Fruit fly (Drosophila melanogaster) whole organism, adult: ENCODE results near the gene Fie.
A peak's percentile ranks its signal among the peaks of the same experiment; 100 is the strongest.

ENCODE experiments used
- CG11617 ChIP-seq: fragments of 200-800 bp; sonication (Bioruptor generic); optimal IDR thresholded peaks from 2 replicates; lab custom pipeline; 2017; ENCODE audit warnings: mild to moderate bottlenecking, missing biosample characterization, missing genetic modification reagents, missing genetic modification characterization
- CG14711 ChIP-seq: fragments of 200-800 bp; sonication (Bioruptor generic); optimal IDR thresholded peaks from 2 replicates; lab custom pipeline; 2018; ENCODE audit warnings: missing biosample characterization, mild to moderate bottlenecking, missing genetic modification characterization, moderate library complexity
- CG1620 ChIP-seq: fragments of 200-800 bp; sonication (Bioruptor generic); optimal IDR thresholded peaks from 2 replicates; lab custom pipeline; 2016; ENCODE audit warnings: missing biosample characterization, missing genetic modification characterization
- CG7045 ChIP-seq: fragments of 200-800 bp; sonication (Bioruptor generic); optimal IDR thresholded peaks from 2 replicates; lab custom pipeline; 2017; ENCODE audit warnings: missing biosample characterization, mild to moderate bottlenecking, missing genetic modification characterization
- CG7101 ChIP-seq: fragments of 200-800 bp; sonication (Bioruptor generic); optimal IDR thresholded peaks from 2 replicates; lab custom pipeline; 2018; ENCODE audit warnings: missing biosample characterization, mild to moderate bottlenecking, missing genetic modification characterization, moderate library complexity
- Crg-1 ChIP-seq: fragments of 200-800 bp; sonication (Bioruptor generic); optimal IDR thresholded peaks from 2 replicates; lab custom pipeline; 2016; ENCODE audit warnings: missing biosample characterization, missing genetic modification characterization
- Mnt ChIP-seq: fragments of 200-800 bp; sonication (Bioruptor generic); optimal IDR thresholded peaks from 2 replicates; lab custom pipeline; 2016; ENCODE audit warnings: missing biosample characterization, mild to moderate bottlenecking, missing genetic modification characterization
- bab1 ChIP-seq: fragments of 200-800 bp; sonication (Bioruptor generic); optimal IDR thresholded peaks from 3 replicates; lab custom pipeline; 2019; ENCODE audit warnings: missing biosample characterization, mild to moderate bottlenecking, missing genetic modification characterization, moderate library complexity
- kay ChIP-seq: fragments of 200-800 bp; sonication (Bioruptor generic); peaks from one replicate; lab custom pipeline; 2016; ENCODE audit warnings: missing biosample characterization, missing genetic modification characterization, borderline replicate concordance
- ovo ChIP-seq: fragments of 200-800 bp; sonication (Bioruptor generic); optimal IDR thresholded peaks from 2 replicates; lab custom pipeline; 2016; ENCODE audit warnings: missing biosample characterization, missing genetic modification characterization
- pad ChIP-seq: fragments of 200-800 bp; sonication (Bioruptor generic); optimal IDR thresholded peaks from 3 replicates; lab custom pipeline; 2017; ENCODE audit warnings: missing biosample characterization, missing genetic modification characterization, mild to moderate bottlenecking, moderate library complexity, missing genetic modification reagents
- tj ChIP-seq: fragments of 200-800 bp; sonication (Bioruptor generic); optimal IDR thresholded peaks from 3 replicates; lab custom pipeline; 2017; ENCODE audit warnings: missing biosample characterization, mild to moderate bottlenecking, missing genetic modification characterization, moderate library complexity

DNA sequence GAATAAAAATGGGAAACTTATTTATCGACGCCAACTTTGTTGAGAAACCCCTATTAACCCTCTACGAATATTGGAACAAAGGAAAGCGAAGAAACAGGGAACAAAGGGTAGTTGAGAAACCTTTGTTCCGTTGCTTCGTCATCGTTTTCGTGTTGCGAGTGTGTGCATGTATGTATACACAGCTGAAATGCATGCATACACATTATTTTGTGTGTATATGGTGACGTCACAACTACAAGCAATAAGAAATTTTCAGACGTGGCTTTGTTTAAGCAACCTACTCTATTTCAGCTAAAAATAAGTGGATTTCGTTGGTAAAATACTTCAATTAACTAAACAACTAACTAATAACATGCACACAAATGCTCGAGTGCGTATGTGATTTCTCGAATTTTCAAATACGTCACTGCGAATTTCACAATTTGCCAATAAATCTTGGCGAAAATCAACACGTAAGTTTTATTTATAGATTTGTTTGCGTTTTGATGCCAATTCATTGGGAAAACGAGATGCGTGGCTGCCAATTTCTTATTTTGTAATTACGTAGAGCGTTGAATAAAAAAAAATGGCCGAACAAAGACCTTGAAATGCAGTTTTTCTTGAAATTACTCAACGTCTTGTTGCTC lies 9.6 kb downstream of the Fie start:
- TF ChIP-seq kay (GFP tag; lab: Kevin White, UChicago) (peak; percentile 95), Mnt (peak; percentile 22), pad (GFP tag; lab: Kevin White, UChicago) (no peak), ovo (no peak), tj (GFP tag; lab: Kevin White, UChicago) (peak; percentile 87), CG7101 (no peak), CG11617 (GFP tag; lab: Kevin White, UChicago) (no peak), Crg-1 (peak; percentile 4), CG7045 (no peak), bab1 (GFP tag; lab: Kevin White, UChicago) (no peak), CG1620 (no peak), CG14711 (tag; lab: Kevin White, UChicago) (no peak)
